Worm (Caenorhabditis elegans): ENCODE data around the gene nlp-21.

DNA sequence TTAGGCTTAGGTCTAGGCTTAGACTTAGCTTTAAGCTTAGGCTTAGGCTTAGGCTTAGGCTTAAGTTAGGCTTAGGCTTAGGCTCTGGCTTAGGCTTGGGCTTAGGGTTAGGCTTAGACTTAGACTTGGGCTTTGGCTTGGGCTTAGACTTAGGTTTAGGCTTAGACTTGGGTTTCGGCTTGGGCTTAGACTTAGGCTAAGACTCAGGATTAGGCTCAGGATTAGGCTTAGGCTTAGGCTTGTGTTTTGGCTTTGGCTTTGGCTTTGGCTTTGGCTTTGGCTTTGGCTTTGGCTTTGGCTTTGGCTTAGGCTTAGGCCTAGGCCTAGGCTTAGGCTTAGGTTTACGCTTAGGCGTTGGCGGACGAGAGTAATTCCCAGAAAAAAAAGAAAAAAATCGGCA is 26.5 kb upstream of the nlp-21 start:
- TF ChIP-seq ama-1 (optimal IDR thresholded peaks at IDR 0.05) (no peak), hnd-1 (tag; optimal IDR thresholded peaks at IDR 0.05) (no peak), tbx-11 (GFP tag; IDR thresholded peaks at IDR 0.05) (no peak), B0310.2 (tag; optimal IDR thresholded peaks at IDR 0.05) (no peak), hmbx-1 (tag; optimal IDR thresholded peaks at IDR 0.05) (no peak), tra-4 (tag; optimal IDR thresholded peaks at IDR 0.05) (no peak)
